Fruit fly (Drosophila melanogaster): ENCODE data around the gene Cyp4ac1.

DNA sequence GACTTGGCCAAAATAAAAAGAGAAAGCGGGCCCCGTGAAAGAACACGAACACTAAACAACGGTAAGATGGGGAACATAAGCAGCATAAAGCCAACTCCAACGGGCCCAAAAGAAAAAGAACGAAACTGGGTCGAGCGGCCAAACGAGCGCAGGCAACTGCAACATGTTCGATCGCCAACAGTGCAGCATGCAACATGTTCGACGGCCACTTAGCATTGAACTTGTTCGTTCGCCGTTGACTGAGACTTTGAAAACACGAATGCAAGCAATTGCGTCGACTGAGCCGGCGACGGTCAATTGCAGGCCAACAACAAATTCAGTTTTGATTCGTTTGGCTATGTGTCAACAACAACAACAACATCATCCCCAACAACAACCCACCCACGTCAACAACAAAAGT lies 24.9 kb downstream of the Cyp4ac1 start, which contains the start of gene vri:
- TF ChIP-seq tai (GFP tag; optimal IDR thresholded peaks at IDR 0.05): no peak
- no peak for TF ChIP-seq fru (GFP tag; optimal IDR thresholded peaks at IDR 0.05)
- TF ChIP-seq br (GFP tag; optimal IDR thresholded peaks at IDR 0.05): no peak
- no peak for TF ChIP-seq Hr78 (GFP tag; optimal IDR thresholded peaks at IDR 0.05)
- no peak for TF ChIP-seq dsf (GFP tag; optimal IDR thresholded peaks at IDR 0.05; ENCODE audit: borderline replicate concordance)
- TF ChIP-seq jim (GFP tag; optimal IDR thresholded peaks at IDR 0.05): no peak
- TF ChIP-seq Mio (GFP tag; optimal IDR thresholded peaks at IDR 0.05): no peak
- TF ChIP-seq OdsH (GFP tag; optimal IDR thresholded peaks at IDR 0.05): no peak
- TF ChIP-seq psq (GFP tag; optimal IDR thresholded peaks at IDR 0.05): no peak
- TF ChIP-seq Sp1 (GFP tag; optimal IDR thresholded peaks at IDR 0.05): no peak
- no peak for TF ChIP-seq foxo (GFP tag; optimal IDR thresholded peaks at IDR 0.05)
- no peak for TF ChIP-seq CrebA (GFP tag; optimal IDR thresholded peaks at IDR 0.05; ENCODE audit: borderline replicate concordance)
- TF ChIP-seq woc (GFP tag; optimal IDR thresholded peaks at IDR 0.05): no peak
